Worm (Caenorhabditis elegans): ENCODE measurements around the gene F57F4.2.

F57F4.2 gene

DNA sequence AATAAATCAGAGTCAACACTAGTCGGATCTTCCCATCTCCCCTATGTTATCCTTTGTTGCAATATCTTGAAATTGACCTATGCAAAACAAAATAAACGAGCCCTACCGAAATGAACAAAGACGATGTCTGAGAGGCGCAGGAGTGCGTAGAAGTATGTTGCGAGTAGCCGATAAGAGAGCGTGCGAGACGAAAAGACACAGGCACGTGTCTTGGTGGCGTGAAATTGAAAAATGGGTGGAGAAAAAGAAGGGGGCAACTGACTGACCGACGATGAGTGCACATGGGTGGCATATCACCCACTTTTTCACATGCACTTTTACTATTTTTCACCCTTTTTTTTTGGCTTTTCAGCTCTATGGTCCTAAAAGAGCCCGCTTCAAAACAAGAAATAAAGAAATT lies 41.4 kb downstream of the F57F4.2 start (continued):
- TF ChIP-seq aly-2 (tag; optimal IDR thresholded peaks at IDR 0.05) = no peak
- no peak for TF ChIP-seq isw-1 (GFP tag; IDR thresholded peaks at IDR 0.05)
- TF ChIP-seq lsy-2 (tag; optimal IDR thresholded peaks at IDR 0.05) = peak in 1 of 2 experiments; percentile 37
- TF ChIP-seq tbx-2 (tag; optimal IDR thresholded peaks at IDR 0.05) = peak; percentile 1
- TF ChIP-seq lir-3 (tag; optimal IDR thresholded peaks at IDR 0.05; ENCODE audit: poor library complexity) = no peak
- no peak for TF ChIP-seq ceh-90 (tag; optimal IDR thresholded peaks at IDR 0.05)
- no peak for TF ChIP-seq alr-1 (tag; optimal IDR thresholded peaks at IDR 0.05; ENCODE audit: borderline replicate concordance)
- peak; percentile 25 for TF ChIP-seq mep-1 (tag; optimal IDR thresholded peaks at IDR 0.05)
- no peak for TF ChIP-seq lin-13 (GFP tag; optimal IDR thresholded peaks at IDR 0.05)
- TF ChIP-seq skn-1 (tag; optimal IDR thresholded peaks at IDR 0.05) = no peak
- peak; percentile 31 for TF ChIP-seq unc-86 (tag; optimal IDR thresholded peaks at IDR 0.05)
- no peak for TF ChIP-seq C16A3.4 (tag; optimal IDR thresholded peaks at IDR 0.05)
- TF ChIP-seq sptf-1 (tag; optimal IDR thresholded peaks at IDR 0.05) = no peak
- TF ChIP-seq C34B4.2 (tag; optimal IDR thresholded peaks at IDR 0.05) = no peak
- TF ChIP-seq rnt-1 (tag; optimal IDR thresholded peaks at IDR 0.05) = peak; percentile 35
- no peak for TF ChIP-seq F16B12.6 (tag; optimal IDR thresholded peaks at IDR 0.05)
- TF ChIP-seq snu-23 (GFP tag; optimal IDR thresholded peaks at IDR 0.05) = peak; percentile 50
- TF ChIP-seq Y116A8C.19 (tag; optimal IDR thresholded peaks at IDR 0.05; ENCODE audit: borderline replicate concordance) = no peak
- peak; percentile 28 for TF ChIP-seq nhr-20 (tag; optimal IDR thresholded peaks at IDR 0.05)
- no peak for TF ChIP-seq unc-130 (tag; optimal IDR thresholded peaks at IDR 0.05)
- no peak for TF ChIP-seq unc-62 (GFP tag; optimal IDR thresholded peaks at IDR 0.05)
- TF ChIP-seq blmp-1 (tag; optimal IDR thresholded peaks at IDR 0.05) = peak; percentile 48
- no peak for TF ChIP-seq dsc-1 (tag; optimal IDR thresholded peaks at IDR 0.05)
- no peak for TF ChIP-seq C04F5.9 (tag; optimal IDR thresholded peaks at IDR 0.05)
- TF ChIP-seq zag-1 (tag; optimal IDR thresholded peaks at IDR 0.05) = no peak
- TF ChIP-seq pax-3 (tag; optimal IDR thresholded peaks at IDR 0.05) = no peak
- TF ChIP-seq swsn-7 (tag; optimal IDR thresholded peaks at IDR 0.05) = peak; percentile 9
- no peak for TF ChIP-seq nhr-84 (tag; optimal IDR thresholded peaks at IDR 0.05)
- no peak for TF ChIP-seq mef-2 (tag; optimal IDR thresholded peaks at IDR 0.05)
- no peak for TF ChIP-seq lin-39 (tag; optimal IDR thresholded peaks at IDR 0.05)
- peak; percentile 33 for TF ChIP-seq nhr-71 (tag; optimal IDR thresholded peaks at IDR 0.05)
- no peak for TF ChIP-seq unc-30 (tag; optimal IDR thresholded peaks at IDR 0.05)
- no peak for TF ChIP-seq ceh-88 (GFP tag; IDR thresholded peaks at IDR 0.05)
- TF ChIP-seq irx-1 (tag; optimal IDR thresholded peaks at IDR 0.05) = no peak
- TF ChIP-seq hlh-4 (tag; optimal IDR thresholded peaks at IDR 0.05) = no peak
- peak in 1 of 3 experiments; percentile 37 for TF ChIP-seq dpl-1 (GFP tag; optimal IDR thresholded peaks at IDR 0.05)
- no peak for TF ChIP-seq nhr-47 (tag; optimal IDR thresholded peaks at IDR 0.05)
- TF ChIP-seq nhr-77 (tag; optimal IDR thresholded peaks at IDR 0.05) = no peak
- no peak for TF ChIP-seq ceh-63 (GFP tag; optimal IDR thresholded peaks at IDR 0.05)

DNA sequence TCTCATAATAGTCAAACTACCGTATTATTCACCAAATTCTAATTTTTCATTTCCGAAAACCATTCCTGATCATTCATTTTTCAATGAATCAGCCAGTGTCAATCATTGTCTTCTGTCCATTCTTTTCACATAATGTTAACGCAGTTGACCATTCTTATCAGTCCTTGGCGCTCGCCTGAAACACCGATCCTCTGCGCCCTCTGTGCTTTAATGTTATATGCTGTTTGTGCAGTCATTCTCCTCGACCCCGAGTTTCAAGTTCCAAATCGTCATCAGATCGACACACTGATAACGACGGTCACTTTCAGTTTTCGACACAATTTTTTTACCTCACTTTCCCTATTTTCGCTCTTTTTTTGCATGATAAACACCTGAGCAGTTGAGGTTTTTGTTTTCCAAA lies 42.6 kb downstream of the F57F4.2 start:
- TF ChIP-seq xbp-1 (tag; optimal IDR thresholded peaks at IDR 0.05) = no peak
- no peak for TF ChIP-seq alr-1 (tag; optimal IDR thresholded peaks at IDR 0.05; ENCODE audit: borderline replicate concordance)
- TF ChIP-seq unc-62 (GFP tag; optimal IDR thresholded peaks at IDR 0.05) = no peak
- TF ChIP-seq pqm-1 (tag; optimal IDR thresholded peaks at IDR 0.05) = peak; percentile 84
- no peak for TF ChIP-seq hpl-2 (GFP tag; optimal IDR thresholded peaks at IDR 0.05)
- no peak for TF ChIP-seq nhr-77 (tag; optimal IDR thresholded peaks at IDR 0.05)
- no peak for TF ChIP-seq isw-1 (GFP tag; IDR thresholded peaks at IDR 0.05)
- no peak for TF ChIP-seq nhr-19 (GFP tag; conservative IDR thresholded peaks at IDR 0.05)
- TF ChIP-seq fkh-10 (GFP tag; optimal IDR thresholded peaks at IDR 0.05) = no peak
- TF ChIP-seq hlh-17 (GFP tag; optimal IDR thresholded peaks at IDR 0.05; ENCODE audit: borderline replicate concordance) = no peak
- no peak for TF ChIP-seq unc-86 (tag; optimal IDR thresholded peaks at IDR 0.05)
- no peak for TF ChIP-seq sup-37 (GFP tag; optimal IDR thresholded peaks at IDR 0.05)
- TF ChIP-seq efl-1 (optimal IDR thresholded peaks at IDR 0.05) = no peak
- peak in 1 of 2 experiments; percentile 89 for TF ChIP-seq efl-1 (GFP tag; optimal IDR thresholded peaks at IDR 0.05 in 1 of 2)
- TF ChIP-seq nhr-11 (tag; optimal IDR thresholded peaks at IDR 0.05) = no peak
- TF ChIP-seq ceh-8 (GFP tag; optimal IDR thresholded peaks at IDR 0.05) = no peak
- no peak for TF ChIP-seq ceh-88 (GFP tag; IDR thresholded peaks at IDR 0.05)
- no peak for TF ChIP-seq ztf-11 (tag; optimal IDR thresholded peaks at IDR 0.05)
- TF ChIP-seq mab-9 (GFP tag; IDR thresholded peaks at IDR 0.05) = no peak
- TF ChIP-seq aly-2 (tag; optimal IDR thresholded peaks at IDR 0.05) = no peak
- no peak for TF ChIP-seq C04F5.9 (tag; optimal IDR thresholded peaks at IDR 0.05)
- no peak for TF ChIP-seq egl-13 (tag; optimal IDR thresholded peaks at IDR 0.05)
- TF ChIP-seq ets-5 (GFP tag; IDR thresholded peaks at IDR 0.05) = no peak
- no peak for TF ChIP-seq tbx-2 (tag; optimal IDR thresholded peaks at IDR 0.05)

Measured in whole organism, L1 larva.